Fruit fly (Drosophila melanogaster) whole organism: ENCODE results near the gene Vml.

ENCODE experiments used
- CG8478 ChIP-seq: fragments of >200 bp; optimal IDR thresholded peaks from 2 replicates; lab custom pipeline; 2018; ENCODE audit warnings: inconsistent platforms
- Dll ChIP-seq: fragments of >200 bp; optimal IDR thresholded peaks from 2 replicates; lab custom pipeline; 2017
- pan ChIP-seq: fragments of >200 bp; optimal IDR thresholded peaks from 2 replicates; lab custom pipeline; 2017
- usp ChIP-seq: fragments of >200 bp; optimal IDR thresholded peaks from 2 replicates; lab custom pipeline; 2017; ENCODE audit warnings: missing biosample characterization, missing genetic modification characterization, mixed read lengths

DNA sequence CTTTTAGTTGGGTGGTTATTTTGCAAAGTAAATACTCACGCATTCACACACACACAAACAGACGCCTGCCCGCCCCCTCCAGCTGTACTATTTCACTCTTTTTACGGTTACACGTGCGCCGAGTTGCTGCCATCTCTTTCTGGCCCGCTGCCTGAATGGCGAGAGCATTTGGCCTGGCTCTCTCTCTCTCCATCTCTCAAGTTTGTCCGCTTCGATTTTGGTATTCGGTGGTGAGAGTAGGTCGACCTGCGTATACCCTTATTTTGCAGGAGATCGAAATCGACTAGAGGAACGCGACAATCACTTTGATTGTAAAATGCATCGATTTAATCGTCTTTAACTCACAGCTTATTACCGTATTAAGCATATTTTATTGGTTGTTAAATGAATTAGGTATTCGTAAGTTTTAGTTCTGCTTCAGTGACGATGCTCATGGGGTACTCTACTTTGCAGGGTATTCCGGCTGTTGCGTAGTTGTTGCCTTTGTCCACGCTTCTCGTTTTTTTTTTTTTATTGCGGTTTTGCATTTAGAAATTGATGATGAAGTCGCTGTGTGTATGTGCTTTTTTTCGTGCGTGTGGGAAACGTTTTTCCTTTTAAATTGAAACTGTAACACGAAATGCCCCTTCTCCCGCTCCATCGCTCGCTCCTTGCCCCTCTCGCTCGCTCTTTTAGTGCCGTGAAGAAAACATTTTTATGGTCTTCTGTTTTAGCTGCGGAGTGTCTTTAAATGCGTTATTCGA lies 28.3 kb downstream of the Vml start:
- TF ChIP-seq usp (GFP tag; lab: Kevin White, UChicago) (no peak), CG8478 (no peak), Dll (lab: Kevin White, UChicago) (peak; percentile 80), pan (lab: Kevin White, UChicago) (no peak)
